Worm (Caenorhabditis elegans) whole organism, L4/young adult: ENCODE measurements around the gene K07F5.22.

Source experiments
- W03F9.2 ChIP-seq: fragments of 150-350 bp; optimal IDR thresholded peaks from 2 replicates; lab custom pipeline; 2014; ENCODE audit warnings: missing biosample characterization, missing genetic modification characterization
- dao-5 ChIP-seq: sonication (generic microtip); optimal IDR thresholded peaks from 2 replicates; lab custom pipeline; 2016; ENCODE audit warnings: missing genotype, missing genetic modification characterization, moderate library complexity, missing compliant biosample characterization
- him-1 ChIP-seq: sonication (generic microtip); optimal IDR thresholded peaks from 2 replicates; lab custom pipeline; 2016; ENCODE audit warnings: missing genotype, missing genetic modification reagents, missing genetic modification characterization, missing compliant biosample characterization

The K07F5.22 gene

ce11 chrIV:9913064-9913463 lies 48.2 kb downstream of the K07F5.22 start:
- TF ChIP-seq him-1 (tag; lab: Kevin White, UChicago) (no peak), W03F9.2 (tag; lab: Kevin White, UChicago) (no peak), dao-5 (tag; lab: Kevin White, UChicago) (no peak)

- no peak for TF ChIP-seq dao-5 (tag; lab: Kevin White, UChicago)
- no peak for TF ChIP-seq him-1 (tag; lab: Kevin White, UChicago)
- TF ChIP-seq W03F9.2 (tag; lab: Kevin White, UChicago), result no peak
Measured at ce11 chrIV:9915128-9915527, 50.2 kb downstream of the K07F5.22 start.
